Worm (Caenorhabditis elegans) whole organism, L1 larva: ENCODE data around the gene vps-33.2.

Experiments used
- ama-1 ChIP-seq: fragments of 150-350 bp; optimal IDR thresholded peaks from 2 replicates; lab custom pipeline; 2014
- ceh-63 ChIP-seq: fragments of 200-800 bp; sonication (Bioruptor generic); optimal IDR thresholded peaks from 2 replicates; lab custom pipeline; 2018; ENCODE audit warnings: mild to moderate bottlenecking, missing genetic modification characterization, missing compliant biosample characterization
- ces-1 ChIP-seq: fragments of 150-350 bp; optimal IDR thresholded peaks from 2 replicates; lab custom pipeline; 2014; ENCODE audit warnings: missing biosample characterization, missing genetic modification reagents, missing genetic modification characterization
- egl-27 ChIP-seq, 2 experiments: fragments of 150-350 bp in 1 of 2; sonication (generic microtip); optimal IDR thresholded peaks; 3 replicates each; lab custom pipeline; 2017 to 2018; ENCODE audit warnings: missing biosample characterization in 2 of 2, missing genetic modification characterization in 2 of 2, missing genetic modification reagents in 2 of 2
- elt-2 ChIP-seq: sonication (generic microtip); optimal IDR thresholded peaks from 2 replicates; lab custom pipeline; 2016; ENCODE audit warnings: missing genetic modification characterization, mild to moderate bottlenecking, inconsistent platforms, missing compliant biosample characterization, missing genetic modification reagents
- grh-1 ChIP-seq: fragments of 200-800 bp; sonication (Bioruptor generic); IDR thresholded peaks from 2 replicates; pipeline ENCODE4 v1.3.6; 2022; ENCODE audit warnings: missing genetic modification reagents, missing genetic modification characterization, missing compliant biosample characterization
- lin-14 ChIP-seq: fragments of 200-800 bp; sonication (Bioruptor generic); optimal IDR thresholded peaks from 2 replicates; lab custom pipeline; 2018; ENCODE audit warnings: mild to moderate bottlenecking, missing genetic modification characterization, moderate library complexity, missing compliant biosample characterization
- nhr-12 ChIP-seq: sonication (generic microtip); optimal IDR thresholded peaks from 2 replicates; lab custom pipeline; 2017; ENCODE audit warnings: missing biosample characterization, missing genetic modification characterization
- rnt-1 ChIP-seq: sonication (generic microtip); optimal IDR thresholded peaks from 2 replicates; lab custom pipeline; 2016; ENCODE audit warnings: mild to moderate bottlenecking, missing genetic modification characterization, moderate library complexity, missing compliant biosample characterization
- sox-4 ChIP-seq: sonication (generic microtip); optimal IDR thresholded peaks from 2 replicates; lab custom pipeline; 2016; ENCODE audit warnings: missing genetic modification characterization, missing compliant biosample characterization
- tbx-2 ChIP-seq: sonication (generic microtip); optimal IDR thresholded peaks from 2 replicates; lab custom pipeline; 2016; ENCODE audit warnings: missing genetic modification characterization, missing compliant biosample characterization
- unc-130 ChIP-seq: fragments of 150-350 bp; optimal IDR thresholded peaks from 2 replicates; lab custom pipeline; 2017; ENCODE audit warnings: missing biosample characterization, missing genetic modification characterization, inconsistent platforms

DNA sequence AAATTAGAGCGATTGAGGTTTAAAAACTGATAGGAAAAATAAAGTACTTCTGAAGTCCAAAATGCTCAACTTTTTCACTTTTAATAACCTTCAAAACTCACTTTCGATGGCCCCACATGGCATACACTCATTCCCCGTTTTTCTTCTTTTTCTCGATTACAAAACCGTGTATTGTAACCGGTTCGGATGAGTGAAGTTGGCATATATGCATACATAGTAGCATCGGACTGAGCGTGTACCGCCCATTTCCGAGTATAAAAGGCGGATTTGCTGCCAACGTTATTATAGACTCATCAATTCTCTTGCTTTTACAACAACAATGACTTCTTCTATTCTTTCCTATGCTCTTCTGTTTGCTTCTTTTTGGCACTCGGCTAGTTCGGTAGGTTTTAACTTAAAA, 18.3 kb upstream of the vps-33.2 start, which contains the start of gene C56C10.4:
- no peak for TF ChIP-seq ama-1 (lab: Kevin White, UChicago)
- TF ChIP-seq nhr-12 (tag; lab: Kevin White, UChicago), result no peak
- no peak for TF ChIP-seq grh-1 (GFP tag; lab: Robert Waterston, UW)
- no peak for TF ChIP-seq egl-27 (tag; optimal IDR thresholded peaks at IDR 0.05; lab: Kevin White, UChicago)
- no peak for TF ChIP-seq ceh-63 (GFP tag; lab: Kevin White, UChicago)
- TF ChIP-seq ces-1 (GFP tag; lab: Kevin White, UChicago), result no peak
- no peak for TF ChIP-seq elt-2 (tag; lab: Kevin White, UChicago)
- TF ChIP-seq rnt-1, result no peak
- TF ChIP-seq tbx-2 (tag; lab: Kevin White, UChicago), result no peak
- TF ChIP-seq unc-130 (tag; lab: Kevin White, UChicago), result no peak
- no peak for TF ChIP-seq sox-4
- no peak for TF ChIP-seq lin-14 (GFP tag; lab: Kevin White, UChicago)
